Worm (Caenorhabditis elegans): Measurements from ENCODE around the gene Y51H4A.23.

- TF ChIP-seq lin-13 (tag; optimal IDR thresholded peaks at IDR 0.05) (no peak), blmp-1 (tag; optimal IDR thresholded peaks at IDR 0.05) (no peak)
These were observed 4.1 kb upstream of the Y51H4A.23 start for ce11 chrIV:16718651-16719050.

All from whole organism, mixed stage, embryonic.